Worm (Caenorhabditis elegans) whole organism, late embryonic: ENCODE results near the gene Y38C1AA.12.

Source experiments
- C08G9.2 ChIP-seq: sonication (generic microtip); optimal IDR thresholded peaks from 2 replicates; lab custom pipeline; 2016; ENCODE audit warnings: mild to moderate bottlenecking, missing genetic modification characterization, moderate library complexity, missing compliant biosample characterization
- K09A11.1 ChIP-seq: sonication (generic microtip); optimal IDR thresholded peaks from 2 replicates; lab custom pipeline; 2017; ENCODE audit warnings: antibody characterized with exemption, mild to moderate bottlenecking, missing genetic modification characterization, missing compliant biosample characterization; ENCODE audit not compliant: insufficient read depth
- Y22D7AL.16 ChIP-seq: sonication (generic microtip); optimal IDR thresholded peaks from 2 replicates; lab custom pipeline; 2016; ENCODE audit warnings: missing genetic modification characterization, missing compliant biosample characterization
- ceh-18 ChIP-seq: sonication (generic microtip); optimal IDR thresholded peaks from 2 replicates; lab custom pipeline; 2016; ENCODE audit warnings: missing genetic modification characterization, missing compliant biosample characterization
- ceh-19 ChIP-seq: fragments of 200-800 bp; sonication (Bioruptor generic); optimal IDR thresholded peaks from 2 replicates; lab custom pipeline; 2018; ENCODE audit warnings: mild to moderate bottlenecking, missing genetic modification characterization, missing compliant biosample characterization
- ceh-24 ChIP-seq: sonication (generic microtip); optimal IDR thresholded peaks from 2 replicates; lab custom pipeline; 2016; ENCODE audit warnings: mild to moderate bottlenecking, missing genetic modification characterization, missing compliant biosample characterization
- ceh-30 ChIP-seq: fragments of 150-350 bp; optimal IDR thresholded peaks from 2 replicates; lab custom pipeline; 2014; ENCODE audit warnings: missing biosample characterization, missing genetic modification characterization
- ceh-31 ChIP-seq: sonication (generic microtip); optimal IDR thresholded peaks from 2 replicates; lab custom pipeline; 2016; ENCODE audit warnings: missing genetic modification characterization, missing compliant biosample characterization
- ceh-45 ChIP-seq: fragments of 200-800 bp; sonication (Bioruptor generic); IDR thresholded peaks from 2 replicates; pipeline ENCODE4 v1.3.6; 2022; ENCODE audit warnings: missing genetic modification reagents, missing genetic modification characterization, missing compliant biosample characterization
- ceh-6 ChIP-seq: fragments of 200-800 bp; sonication (Bioruptor generic); optimal IDR thresholded peaks from 2 replicates; lab custom pipeline; 2018; ENCODE audit warnings: mild to moderate bottlenecking, missing genetic modification characterization, missing compliant biosample characterization
- ceh-9 ChIP-seq: sonication (generic microtip); optimal IDR thresholded peaks from 2 replicates; lab custom pipeline; 2016; ENCODE audit warnings: mild to moderate bottlenecking, missing genetic modification characterization, inconsistent platforms, missing compliant biosample characterization
- dve-1 ChIP-seq: sonication (generic microtip); optimal IDR thresholded peaks from 2 replicates; lab custom pipeline; 2017; ENCODE audit warnings: antibody characterized with exemption, mild to moderate bottlenecking, missing genetic modification characterization, missing compliant biosample characterization
- elt-2 ChIP-seq: sonication (generic microtip); optimal IDR thresholded peaks from 2 replicates; lab custom pipeline; 2016; ENCODE audit warnings: missing genetic modification reagents, missing genetic modification characterization, missing compliant biosample characterization
- elt-4 ChIP-seq: sonication (generic microtip); optimal IDR thresholded peaks from 2 replicates; lab custom pipeline; 2016; ENCODE audit warnings: missing genetic modification characterization, missing compliant biosample characterization
- eyg-1 ChIP-seq: sonication (generic microtip); optimal IDR thresholded peaks from 2 replicates; lab custom pipeline; 2016; ENCODE audit warnings: missing genotype, missing genetic modification characterization, missing compliant biosample characterization
- fax-1 ChIP-seq: sonication (generic microtip); optimal IDR thresholded peaks from 2 replicates; lab custom pipeline; 2016; ENCODE audit warnings: missing genotype, missing genetic modification characterization, missing compliant biosample characterization
- fkh-10 ChIP-seq: fragments of 150-350 bp; optimal IDR thresholded peaks from 2 replicates; lab custom pipeline; 2014; ENCODE audit warnings: missing biosample characterization, missing genetic modification reagents, missing genetic modification characterization
- fkh-6 ChIP-seq: sonication (generic microtip); optimal IDR thresholded peaks from 2 replicates; lab custom pipeline; 2016; ENCODE audit warnings: missing genetic modification characterization, missing compliant biosample characterization
- hlh-15 ChIP-seq: sonication (generic microtip); optimal IDR thresholded peaks from 2 replicates; lab custom pipeline; 2016; ENCODE audit warnings: missing genetic modification characterization, missing compliant biosample characterization
- hlh-6 ChIP-seq: sonication (generic microtip); optimal IDR thresholded peaks from 2 replicates; lab custom pipeline; 2016; ENCODE audit warnings: missing genotype, missing genetic modification characterization, missing compliant biosample characterization
- lim-6 ChIP-seq: sonication (generic microtip); optimal IDR thresholded peaks from 2 replicates; lab custom pipeline; 2016; ENCODE audit warnings: missing genetic modification characterization, missing compliant biosample characterization
- lin-11 ChIP-seq: fragments of 200-800 bp; sonication (Bioruptor generic); optimal IDR thresholded peaks from 2 replicates; lab custom pipeline; 2018; ENCODE audit warnings: mild to moderate bottlenecking, missing genetic modification characterization, missing compliant biosample characterization
- nfya-1 ChIP-seq: sonication (generic microtip); optimal IDR thresholded peaks from 2 replicates; lab custom pipeline; 2017; ENCODE audit warnings: missing genetic modification characterization, mild to moderate bottlenecking, missing compliant biosample characterization, antibody characterized with exemption, moderate library complexity
- odd-2 ChIP-seq: sonication (generic microtip); optimal IDR thresholded peaks from 2 replicates; lab custom pipeline; 2017; ENCODE audit warnings: antibody characterized with exemption, mild to moderate bottlenecking, missing genetic modification characterization, missing compliant biosample characterization
- pat-9 ChIP-seq: fragments of 200-800 bp; sonication (Bioruptor generic); optimal IDR thresholded peaks from 2 replicates; lab custom pipeline; 2018; ENCODE audit warnings: mild to moderate bottlenecking, missing genetic modification characterization, moderate library complexity, missing compliant biosample characterization
- pax-1 ChIP-seq: fragments of 150-350 bp; optimal IDR thresholded peaks from 2 replicates; lab custom pipeline; 2014; ENCODE audit warnings: missing biosample characterization, missing genetic modification characterization
- pha-4 ChIP-seq: fragments of 150-350 bp; optimal IDR thresholded peaks from 2 replicates; lab custom pipeline; 2018; ENCODE audit warnings: missing biosample characterization, missing genetic modification reagents, missing genetic modification characterization
- pros-1 ChIP-seq: fragments of 150-350 bp; optimal IDR thresholded peaks from 2 replicates; lab custom pipeline; 2014; ENCODE audit warnings: missing biosample characterization, missing genetic modification reagents, missing genetic modification characterization
- ref-2 ChIP-seq: sonication (generic microtip); optimal IDR thresholded peaks from 2 replicates; lab custom pipeline; 2016; ENCODE audit warnings: missing genetic modification characterization, missing compliant biosample characterization
- sdc-2 ChIP-seq: sonication (generic microtip); optimal IDR thresholded peaks from 2 replicates; lab custom pipeline; 2016; ENCODE audit warnings: missing genotype, missing genetic modification characterization, missing compliant biosample characterization
- sox-2 ChIP-seq: fragments of 200-800 bp; sonication (Bioruptor generic); IDR thresholded peaks from 2 replicates; pipeline ENCODE4 v1.3.6; 2022; ENCODE audit warnings: missing genetic modification reagents, missing genetic modification characterization, missing compliant biosample characterization
- syd-9 ChIP-seq: sonication (generic microtip); optimal IDR thresholded peaks from 2 replicates; lab custom pipeline; 2016; ENCODE audit warnings: mild to moderate bottlenecking, missing genetic modification characterization, moderate library complexity, missing compliant biosample characterization
- tbx-2 ChIP-seq: sonication (generic microtip); optimal IDR thresholded peaks from 2 replicates; lab custom pipeline; 2016; ENCODE audit warnings: missing genetic modification characterization, missing compliant biosample characterization
- ttx-3 ChIP-seq: sonication (generic microtip); optimal IDR thresholded peaks from 2 replicates; lab custom pipeline; 2016; ENCODE audit warnings: missing genetic modification reagents, missing genetic modification characterization, missing compliant biosample characterization
- zip-5 ChIP-seq: sonication (generic microtip); optimal IDR thresholded peaks from 2 replicates; lab custom pipeline; 2016; ENCODE audit warnings: missing genetic modification characterization, missing compliant biosample characterization
- ztf-16 ChIP-seq: sonication (generic microtip); optimal IDR thresholded peaks from 2 replicates; lab custom pipeline; 2017; ENCODE audit warnings: missing genetic modification characterization, missing compliant biosample characterization

The Y38C1AA.12 gene

DNA sequence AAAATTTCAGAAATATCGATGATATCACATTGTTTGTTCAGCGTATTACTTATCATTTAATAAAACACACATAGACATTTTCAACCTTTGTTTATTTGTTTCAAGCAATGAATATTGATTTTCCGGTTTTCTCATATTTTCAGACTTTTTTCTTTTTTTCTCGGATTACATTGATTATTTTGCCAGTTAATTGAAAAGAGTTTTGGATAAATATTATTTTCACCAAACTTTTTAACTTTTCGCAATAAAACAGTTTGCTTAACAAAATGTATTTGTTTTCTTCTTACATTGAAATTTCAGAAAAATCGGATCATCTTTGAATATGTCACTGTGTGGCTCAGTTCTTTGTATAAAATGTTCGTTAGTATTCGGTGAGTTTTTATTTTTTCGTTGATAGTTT is 29.5 kb upstream of the Y38C1AA.12 start, which contains the start of gene Y38C1AA.6:
Y38C1AA.6 (plus strand) TSS at position 301 of the 400 bp plus-strand sequence.
- TF ChIP-seq tbx-2 (tag; lab: Kevin White, UChicago), result no peak
- TF ChIP-seq fkh-6 (tag; lab: Kevin White, UChicago), result no peak
- TF ChIP-seq, all 69 proteins: peak for 0

DNA sequence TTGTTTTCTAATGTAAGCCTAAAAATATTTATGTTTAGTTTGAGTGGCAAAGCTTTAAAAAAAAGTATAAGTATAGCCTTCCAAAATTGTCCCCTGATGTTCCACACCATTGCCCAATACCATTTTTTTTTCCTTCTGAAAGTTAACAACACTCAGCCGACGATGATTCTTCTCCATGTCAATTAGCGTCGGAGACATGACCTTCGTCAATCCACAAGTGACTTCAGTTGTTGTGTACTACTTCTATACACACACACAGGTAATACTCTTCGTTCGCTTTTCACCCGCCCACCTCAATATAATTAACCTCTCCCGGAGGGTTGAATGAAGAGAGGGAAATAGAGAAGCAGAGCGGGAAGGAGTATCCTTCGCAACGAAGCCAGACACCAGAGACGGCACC is 27.3 kb upstream of the Y38C1AA.12 start, which contains the start of gene cutl-24:
cutl-24 (plus strand) TSS at position 301 of the 400 bp plus-strand sequence.
- TF ChIP-seq ceh-45 (GFP tag; lab: Robert Waterston, UW) (no peak), odd-2 (tag; lab: Kevin White, UChicago) (no peak), tbx-2 (tag; lab: Kevin White, UChicago) (no peak), dve-1 (tag; lab: Kevin White, UChicago) (no peak), ceh-6 (GFP tag; lab: Kevin White, UChicago) (no peak)

DNA sequence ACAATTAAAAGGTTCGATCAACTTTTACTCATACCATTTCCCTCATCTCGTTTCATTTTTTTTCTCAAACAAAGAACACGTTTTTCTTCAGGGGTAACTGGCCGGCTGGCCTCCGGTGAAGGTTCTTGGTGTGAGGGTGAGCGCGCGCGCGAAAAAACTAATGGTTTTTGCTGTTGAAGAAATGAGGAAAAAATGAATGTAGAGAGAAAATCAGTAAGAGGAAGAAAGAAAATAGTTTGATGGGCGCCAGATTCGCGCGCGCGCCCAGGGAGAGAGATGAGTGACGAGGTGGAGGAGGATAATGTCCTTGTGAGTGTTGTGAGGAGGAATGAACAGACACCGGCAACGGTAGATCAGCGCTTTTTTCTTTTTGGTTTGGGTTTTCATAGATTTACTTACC is 21.0 kb upstream of the Y38C1AA.12 start:
- TF ChIP-seq ttx-3 (no peak), pat-9 (tag; lab: Kevin White, UChicago) (no peak), lin-11 (tag; lab: Kevin White, UChicago) (no peak), hlh-15 (tag; lab: Kevin White, UChicago) (no peak), ceh-9 (no peak), pha-4 (no peak), syd-9 (no peak), dve-1 (tag; lab: Kevin White, UChicago) (no peak)

DNA sequence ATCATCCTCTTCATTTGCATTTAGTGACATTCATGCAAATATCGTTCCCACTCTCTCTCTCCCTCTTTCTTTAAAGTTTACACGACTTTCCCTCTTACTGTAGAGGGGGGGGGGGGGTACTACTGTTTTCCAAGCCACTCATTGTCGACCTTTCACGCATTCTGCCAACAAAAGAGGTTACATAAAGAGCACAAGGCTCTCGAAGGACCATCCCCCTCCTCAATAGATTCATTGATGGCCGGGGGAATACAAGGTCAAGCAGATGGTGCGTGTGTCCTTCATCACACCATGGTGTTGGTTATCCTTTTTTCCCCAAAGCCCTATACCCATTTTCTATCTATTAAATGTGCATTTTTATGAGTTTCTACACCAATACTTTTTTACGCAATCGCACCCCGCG is 19.1 kb upstream of the Y38C1AA.12 start:
- TF ChIP-seq ceh-31 (tag; lab: Kevin White, UChicago), result no peak
- no peak for TF ChIP-seq zip-5 (tag; lab: Kevin White, UChicago)
- TF ChIP-seq elt-2 (tag; lab: Kevin White, UChicago), result no peak
- no peak for TF ChIP-seq nfya-1
- TF ChIP-seq ceh-45 (GFP tag; lab: Robert Waterston, UW), result no peak
- no peak for TF ChIP-seq elt-4 (tag; lab: Kevin White, UChicago)
- no peak for TF ChIP-seq sdc-2
- TF ChIP-seq odd-2 (tag; lab: Kevin White, UChicago), result no peak
- TF ChIP-seq K09A11.1, result no peak
- TF ChIP-seq pros-1 (tag; lab: Kevin White, UChicago), result no peak
- TF ChIP-seq sox-2 (GFP tag; lab: Robert Waterston, UW), result peak; percentile 66
- no peak for TF ChIP-seq syd-9
- TF ChIP-seq ceh-24, result no peak
- TF ChIP-seq fkh-6 (tag; lab: Kevin White, UChicago), result no peak
- no peak for TF ChIP-seq ceh-19 (GFP tag; lab: Kevin White, UChicago)
- TF ChIP-seq fkh-10 (GFP tag; lab: Kevin White, UChicago), result no peak
- TF ChIP-seq ceh-18 (tag; lab: Kevin White, UChicago), result no peak
- TF ChIP-seq hlh-15 (tag; lab: Kevin White, UChicago), result no peak
- TF ChIP-seq ref-2 (tag; lab: Kevin White, UChicago), result peak; percentile 27
- TF ChIP-seq hlh-6 (tag; lab: Kevin White, UChicago), result no peak
- peak; percentile 9 for TF ChIP-seq eyg-1
- peak; percentile 9 for TF ChIP-seq tbx-2 (tag; lab: Kevin White, UChicago)
- no peak for TF ChIP-seq C08G9.2 (tag; lab: Kevin White, UChicago)
- TF ChIP-seq ceh-30 (tag; lab: Kevin White, UChicago), result no peak
- TF ChIP-seq Y22D7AL.16 (tag; lab: Kevin White, UChicago), result no peak
- no peak for TF ChIP-seq pha-4
- TF ChIP-seq ztf-16 (tag; lab: Kevin White, UChicago), result no peak
- TF ChIP-seq fax-1 (tag; lab: Kevin White, UChicago), result no peak

DNA sequence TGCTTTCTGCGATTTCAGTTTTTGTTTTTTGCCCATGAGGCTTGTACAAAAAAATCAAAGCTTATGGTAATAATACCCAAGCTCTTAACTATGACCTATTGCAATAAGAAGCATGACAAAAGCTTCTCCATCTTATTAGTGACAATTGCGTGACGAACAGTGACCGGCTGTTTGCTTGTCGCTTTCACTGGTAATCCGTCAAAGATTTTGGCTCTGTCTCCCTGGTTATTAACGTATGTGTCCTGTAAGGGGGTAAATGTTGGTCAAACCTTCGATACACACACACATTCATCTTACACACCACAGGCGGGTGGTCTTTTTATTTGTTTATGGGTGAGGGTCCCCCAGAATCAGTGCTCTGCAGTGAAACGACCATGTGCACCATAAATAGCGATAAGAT is 17.9 kb upstream of the Y38C1AA.12 start:
- TF ChIP-seq ref-2 (tag; lab: Kevin White, UChicago) (peak; percentile 9), pax-1 (tag; lab: Kevin White, UChicago) (no peak), lin-11 (tag; lab: Kevin White, UChicago) (no peak), lim-6 (tag; lab: Kevin White, UChicago) (no peak), fax-1 (tag; lab: Kevin White, UChicago) (no peak), elt-2 (tag; lab: Kevin White, UChicago) (peak; percentile 62), Y22D7AL.16 (tag; lab: Kevin White, UChicago) (no peak), tbx-2 (tag; lab: Kevin White, UChicago) (peak; percentile 25)
- TF ChIP-seq, all 69 proteins: peak for 3
